Worm (Caenorhabditis elegans): Measurements from ENCODE around the gene B0280.11.
A peak's percentile ranks its signal among the peaks of the same experiment; 100 is the strongest.

B0280.11 gene

ce11 chrIII:7159246-7159645 lies 21.2 kb upstream of the B0280.11 start:
- TF ChIP-seq hlh-1 (tag; optimal IDR thresholded peaks at IDR 0.05) = no peak
- TF ChIP-seq elt-1 (tag; optimal IDR thresholded peaks at IDR 0.05; ENCODE audit: borderline replicate concordance, insufficient read depth) = no peak
- no peak for TF ChIP-seq drap-1 (GFP tag; optimal IDR thresholded peaks at IDR 0.05)
- no peak for TF ChIP-seq sptf-1 (tag; optimal IDR thresholded peaks at IDR 0.05)
- TF ChIP-seq M03D4.4 (tag; optimal IDR thresholded peaks at IDR 0.05) = no peak
- TF ChIP-seq ceh-83 (GFP tag; optimal IDR thresholded peaks at IDR 0.05) = no peak
- TF ChIP-seq ceh-43 (GFP tag; optimal IDR thresholded peaks at IDR 0.05) = no peak
- no peak for TF ChIP-seq tbx-8 (GFP tag; optimal IDR thresholded peaks at IDR 0.05)
- no peak for TF ChIP-seq snpc-4 (tag; optimal IDR thresholded peaks at IDR 0.05)
- TF ChIP-seq nhr-237 (tag; optimal IDR thresholded peaks at IDR 0.05) = no peak
- TF ChIP-seq zip-8 (tag; optimal IDR thresholded peaks at IDR 0.05) = no peak

ce11 chrIII:7158709-7159108 lies 20.6 kb upstream of the B0280.11 start, which contains the start of gene nuo-4:
Gene nuo-4, minus strand, starts transcription at chrIII:7158809.
- no peak for TF ChIP-seq lin-32 (GFP tag; optimal IDR thresholded peaks at IDR 0.05)
- TF ChIP-seq nhr-76 (tag; optimal IDR thresholded peaks at IDR 0.05) = no peak
- no peak for TF ChIP-seq ceh-43 (GFP tag; optimal IDR thresholded peaks at IDR 0.05)
- no peak for TF ChIP-seq ham-2 (GFP tag; optimal IDR thresholded peaks at IDR 0.05)

ce11 chrIII:7155631-7156030 lies 17.6 kb upstream of the B0280.11 start:
- TF ChIP-seq mab-5 (tag; optimal IDR thresholded peaks at IDR 0.05) = no peak
- no peak for TF ChIP-seq elt-1 (tag; optimal IDR thresholded peaks at IDR 0.05; ENCODE audit: borderline replicate concordance, insufficient read depth)
- peak; percentile 47 for TF ChIP-seq drap-1 (GFP tag; optimal IDR thresholded peaks at IDR 0.05)
- peak; percentile 86 for TF ChIP-seq nhr-237 (tag; optimal IDR thresholded peaks at IDR 0.05)
- no peak for TF ChIP-seq sem-2 (GFP tag; optimal IDR thresholded peaks at IDR 0.05)
- TF ChIP-seq unc-62 (GFP tag; optimal IDR thresholded peaks at IDR 0.05) = peak; percentile 75
- TF ChIP-seq blmp-1 (tag; optimal IDR thresholded peaks at IDR 0.05) = no peak
- peak; percentile 77 for TF ChIP-seq mep-1 (tag; optimal IDR thresholded peaks at IDR 0.05)
- TF ChIP-seq unc-120 (tag; optimal IDR thresholded peaks at IDR 0.05; ENCODE audit: poor library complexity, severe bottlenecking) = peak; percentile 95
- TF ChIP-seq nhr-76 (tag; optimal IDR thresholded peaks at IDR 0.05) = no peak
- TF ChIP-seq snpc-4 (tag; optimal IDR thresholded peaks at IDR 0.05) = no peak
- peak; percentile 13 for TF ChIP-seq M03D4.4 (tag; optimal IDR thresholded peaks at IDR 0.05)
- TF ChIP-seq lin-13 (tag; optimal IDR thresholded peaks at IDR 0.05) = no peak
- no peak for TF ChIP-seq ceh-83 (GFP tag; optimal IDR thresholded peaks at IDR 0.05)
- TF ChIP-seq lin-32 (GFP tag; optimal IDR thresholded peaks at IDR 0.05) = no peak
- peak; percentile 52 for TF ChIP-seq nhr-2 (tag; optimal IDR thresholded peaks at IDR 0.05)
- no peak for TF ChIP-seq ceh-43 (GFP tag; optimal IDR thresholded peaks at IDR 0.05)
- TF ChIP-seq bed-3 (GFP tag; optimal IDR thresholded peaks at IDR 0.05) = peak; percentile 20
- no peak for TF ChIP-seq zip-8 (tag; optimal IDR thresholded peaks at IDR 0.05)
- TF ChIP-seq lsy-2 (tag; optimal IDR thresholded peaks at IDR 0.05) = peak; percentile 72
- TF ChIP-seq cnd-1 (tag; optimal IDR thresholded peaks at IDR 0.05) = no peak
- peak; percentile 80 for TF ChIP-seq ces-1 (GFP tag; optimal IDR thresholded peaks at IDR 0.05)
- peak; percentile 76 for TF ChIP-seq sptf-1 (tag; optimal IDR thresholded peaks at IDR 0.05)
- peak; percentile 73 for TF ChIP-seq pha-4 (tag; optimal IDR thresholded peaks at IDR 0.05)
- TF ChIP-seq flh-1 (GFP tag; optimal IDR thresholded peaks at IDR 0.05) = no peak
- TF ChIP-seq ham-2 (GFP tag; optimal IDR thresholded peaks at IDR 0.05) = peak; percentile 71
- TF ChIP-seq tbx-8 (GFP tag; optimal IDR thresholded peaks at IDR 0.05) = peak; percentile 1
- TF ChIP-seq mls-2 (tag; optimal IDR thresholded peaks at IDR 0.05) = peak; percentile 84
- TF ChIP-seq ztf-11 (tag; optimal IDR thresholded peaks at IDR 0.05) = peak; percentile 65
- TF ChIP-seq nhr-28 (tag; optimal IDR thresholded peaks at IDR 0.05) = no peak
- TF ChIP-seq hlh-1 (tag; optimal IDR thresholded peaks at IDR 0.05) = peak; percentile 78
- TF ChIP-seq unc-39 (tag; optimal IDR thresholded peaks at IDR 0.05) = no peak
- TF ChIP-seq elt-3 (tag; optimal IDR thresholded peaks at IDR 0.05) = no peak
- no peak for TF ChIP-seq nhr-12 (tag; optimal IDR thresholded peaks at IDR 0.05)
- TF ChIP-seq ceh-39 (tag; optimal IDR thresholded peaks at IDR 0.05) = peak; percentile 70

ce11 chrIII:7154526-7154925 lies 16.4 kb upstream of the B0280.11 start:
- no peak for TF ChIP-seq blmp-1 (tag; optimal IDR thresholded peaks at IDR 0.05)
- TF ChIP-seq ces-1 (GFP tag; optimal IDR thresholded peaks at IDR 0.05) = peak; percentile 13
